Worm (Caenorhabditis elegans) whole organism, mixed stage, embryonic: ENCODE results near the gene mans-4.

Experiments used
- bed-3 ChIP-seq: fragments of 200-800 bp; sonication (Bioruptor generic); optimal IDR thresholded peaks from 3 replicates; lab custom pipeline; 2018; ENCODE audit warnings: mild to moderate bottlenecking, missing genetic modification characterization, moderate library complexity, missing compliant biosample characterization
- ceh-39 ChIP-seq: fragments of 150-350 bp; optimal IDR thresholded peaks from 2 replicates; lab custom pipeline; 2014; ENCODE audit warnings: missing biosample characterization, missing genetic modification characterization
- ces-1 ChIP-seq: fragments of 150-350 bp; optimal IDR thresholded peaks from 2 replicates; lab custom pipeline; 2014; ENCODE audit warnings: missing biosample characterization, missing genetic modification reagents, missing genetic modification characterization
- elt-3 ChIP-seq: fragments of 150-350 bp; optimal IDR thresholded peaks from 2 replicates; lab custom pipeline; 2014; ENCODE audit warnings: missing biosample characterization, missing genetic modification characterization
- hlh-1 ChIP-seq: fragments of 150-350 bp; optimal IDR thresholded peaks from 2 replicates; lab custom pipeline; 2014; ENCODE audit warnings: missing biosample characterization, missing genetic modification reagents, missing genetic modification characterization
- lin-13 ChIP-seq: fragments of 150-350 bp; optimal IDR thresholded peaks from 2 replicates; lab custom pipeline; 2014; ENCODE audit warnings: missing biosample characterization, missing genetic modification characterization
- lin-32 ChIP-seq: fragments of 200-800 bp; sonication (Bioruptor generic); optimal IDR thresholded peaks from 2 replicates; lab custom pipeline; 2018; ENCODE audit warnings: mild to moderate bottlenecking, missing genetic modification characterization, missing compliant biosample characterization
- mep-1 ChIP-seq: fragments of 150-350 bp; optimal IDR thresholded peaks from 2 replicates; lab custom pipeline; 2017; ENCODE audit warnings: missing biosample characterization, missing genetic modification reagents, missing genetic modification characterization, inconsistent platforms
- nhr-237 ChIP-seq: fragments of 150-350 bp; optimal IDR thresholded peaks from 2 replicates; lab custom pipeline; 2014; ENCODE audit warnings: missing biosample characterization, missing genetic modification characterization
- nhr-28 ChIP-seq: fragments of 150-350 bp; optimal IDR thresholded peaks from 2 replicates; lab custom pipeline; 2014; ENCODE audit warnings: missing biosample characterization, missing genetic modification characterization
- snpc-4 ChIP-seq: fragments of 150-350 bp; optimal IDR thresholded peaks from 2 replicates; lab custom pipeline; 2014; ENCODE audit warnings: missing biosample characterization, missing genetic modification characterization
- sptf-1 ChIP-seq: sonication (generic microtip); optimal IDR thresholded peaks from 2 replicates; lab custom pipeline; 2017; ENCODE audit warnings: mild to moderate bottlenecking, missing genetic modification characterization, moderate library complexity, missing compliant biosample characterization
- unc-39 ChIP-seq: fragments of 150-350 bp; optimal IDR thresholded peaks from 2 replicates; lab custom pipeline; 2014; ENCODE audit warnings: missing biosample characterization, missing genetic modification characterization
- unc-62 ChIP-seq: fragments of 150-350 bp; optimal IDR thresholded peaks from 2 replicates; lab custom pipeline; 2014; ENCODE audit warnings: missing biosample characterization, missing genetic modification reagents, missing genetic modification characterization

DNA sequence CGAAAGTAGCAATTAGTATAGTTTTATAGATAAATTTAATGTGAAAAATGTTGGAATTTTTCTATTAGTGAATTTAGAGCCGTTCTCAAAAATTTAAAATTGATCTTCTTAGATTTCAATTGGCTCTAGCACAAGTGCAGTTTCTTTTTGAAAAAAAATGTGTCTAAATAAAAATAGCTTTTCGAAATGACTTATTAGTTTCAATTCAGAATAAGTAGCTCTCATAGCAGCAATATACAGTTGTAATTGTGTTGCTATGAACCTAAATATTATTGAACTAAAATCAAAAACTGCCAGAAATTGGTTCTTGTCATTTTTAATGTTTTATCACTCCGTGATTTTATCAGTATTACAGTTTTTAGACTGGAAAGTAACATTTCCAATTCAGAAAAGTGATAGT is 39.3 kb upstream of the mans-4 start:
- TF ChIP-seq lin-13 (tag; lab: Kevin White, UChicago) (no peak), ces-1 (GFP tag; lab: Kevin White, UChicago) (no peak), unc-39 (tag; lab: Kevin White, UChicago) (no peak), nhr-237 (tag; lab: Kevin White, UChicago) (no peak), nhr-28 (tag; lab: Kevin White, UChicago) (no peak), ceh-39 (tag; lab: Kevin White, UChicago) (no peak), lin-32 (GFP tag; lab: Kevin White, UChicago) (no peak), mep-1 (no peak), unc-62 (no peak), hlh-1 (tag; lab: Kevin White, UChicago) (no peak), elt-3 (tag; lab: Kevin White, UChicago) (no peak), sptf-1 (tag; lab: Kevin White, UChicago) (no peak), snpc-4 (tag; lab: Kevin White, UChicago) (no peak), bed-3 (GFP tag; lab: Kevin White, UChicago) (no peak)
